Worm (Caenorhabditis elegans) whole organism, L1 larva: ENCODE results near the gene F21H7.2.

Source experiments
- C04F5.9 ChIP-seq: sonication (generic microtip); optimal IDR thresholded peaks from 2 replicates; lab custom pipeline; 2016; ENCODE audit warnings: missing genetic modification characterization, missing compliant biosample characterization
- C16A3.4 ChIP-seq: fragments of 150-350 bp; optimal IDR thresholded peaks from 2 replicates; lab custom pipeline; 2014; ENCODE audit warnings: missing biosample characterization, missing genetic modification characterization
- aly-2 ChIP-seq: fragments of 150-350 bp; optimal IDR thresholded peaks from 2 replicates; lab custom pipeline; 2014; ENCODE audit warnings: missing biosample characterization, missing genetic modification characterization
- blmp-1 ChIP-seq: fragments of 150-350 bp; optimal IDR thresholded peaks from 2 replicates; lab custom pipeline; 2014; ENCODE audit warnings: missing biosample characterization, missing genetic modification characterization
- ceh-63 ChIP-seq: fragments of 200-800 bp; sonication (Bioruptor generic); optimal IDR thresholded peaks from 2 replicates; lab custom pipeline; 2018; ENCODE audit warnings: mild to moderate bottlenecking, missing genetic modification characterization, missing compliant biosample characterization
- ceh-90 ChIP-seq: sonication (generic microtip); optimal IDR thresholded peaks from 2 replicates; lab custom pipeline; 2016; ENCODE audit warnings: missing genetic modification characterization, missing compliant biosample characterization
- efl-3 ChIP-seq: fragments of 200-800 bp; sonication (Bioruptor generic); optimal IDR thresholded peaks from 2 replicates; lab custom pipeline; 2018; ENCODE audit warnings: mild to moderate bottlenecking, missing genetic modification characterization, missing compliant biosample characterization
- elt-3 ChIP-seq, 6 experiments: fragments of 150-350 bp in 1 of 6; sonication (generic microtip); optimal IDR thresholded peaks; 2 replicates each; lab custom pipeline; 2017 to 2018; ENCODE audit warnings: missing biosample characterization in 6 of 6, missing genetic modification characterization in 6 of 6, inconsistent platforms in 1 of 6
- fkh-10 ChIP-seq: sonication (generic microtip); optimal IDR thresholded peaks from 2 replicates; lab custom pipeline; 2017; ENCODE audit warnings: missing biosample characterization, missing genetic modification reagents, missing genetic modification characterization
- fkh-4 ChIP-seq: sonication (generic microtip); optimal IDR thresholded peaks from 2 replicates; lab custom pipeline; 2016; ENCODE audit warnings: missing compliant biosample characterization, missing genetic modification characterization, borderline replicate concordance
- grh-1 ChIP-seq: fragments of 200-800 bp; sonication (Bioruptor generic); IDR thresholded peaks from 2 replicates; pipeline ENCODE4 v1.3.6; 2022; ENCODE audit warnings: missing genetic modification reagents, missing genetic modification characterization, missing compliant biosample characterization
- lin-13 ChIP-seq: fragments of 150-350 bp; optimal IDR thresholded peaks from 2 replicates; lab custom pipeline; 2014; ENCODE audit warnings: missing biosample characterization, missing genetic modification reagents, missing genetic modification characterization
- lin-14 ChIP-seq: fragments of 200-800 bp; sonication (Bioruptor generic); optimal IDR thresholded peaks from 2 replicates; lab custom pipeline; 2018; ENCODE audit warnings: mild to moderate bottlenecking, missing genetic modification characterization, moderate library complexity, missing compliant biosample characterization
- lin-35 ChIP-seq, 2 experiments: fragments of 150-350 bp; optimal IDR thresholded peaks; 2 replicates each; lab custom pipeline; 2014; ENCODE audit warnings: missing biosample characterization in 2 of 2, missing genetic modification characterization in 2 of 2, missing genetic modification reagents in 2 of 2
- lin-39 ChIP-seq: fragments of 150-350 bp; optimal IDR thresholded peaks from 2 replicates; lab custom pipeline; 2014; ENCODE audit warnings: missing biosample characterization, missing genetic modification reagents, missing genetic modification characterization
- lir-3 ChIP-seq: sonication (generic microtip); optimal IDR thresholded peaks from 2 replicates; lab custom pipeline; 2016; ENCODE audit warnings: mild to moderate bottlenecking, missing genetic modification characterization, moderate library complexity, missing compliant biosample characterization; ENCODE audit not compliant: poor library complexity
- lsy-2 ChIP-seq, 2 experiments: fragments of 150-350 bp; optimal IDR thresholded peaks; 2 replicates each; lab custom pipeline; 2014; ENCODE audit warnings: missing biosample characterization in 2 of 2, missing genetic modification characterization in 2 of 2
- mef-2 ChIP-seq: fragments of 150-350 bp; optimal IDR thresholded peaks from 2 replicates; lab custom pipeline; 2014; ENCODE audit warnings: missing biosample characterization, missing genetic modification characterization
- mep-1 ChIP-seq: fragments of 150-350 bp; optimal IDR thresholded peaks from 2 replicates; lab custom pipeline; 2014; ENCODE audit warnings: missing biosample characterization, missing genetic modification characterization
- nhr-12 ChIP-seq: sonication (generic microtip); optimal IDR thresholded peaks from 2 replicates; lab custom pipeline; 2017; ENCODE audit warnings: missing biosample characterization, missing genetic modification characterization
- nhr-19 ChIP-seq: fragments of 200-800 bp; sonication (Bioruptor generic); conservative IDR thresholded peaks from 2 replicates; pipeline ENCODE4 v1.3.6; 2022; ENCODE audit warnings: missing genetic modification characterization, missing compliant biosample characterization
- nhr-71 ChIP-seq: sonication (generic microtip); optimal IDR thresholded peaks from 2 replicates; lab custom pipeline; 2016; ENCODE audit warnings: mild to moderate bottlenecking, missing genetic modification characterization, moderate library complexity, missing compliant biosample characterization
- nhr-76 ChIP-seq: sonication (generic microtip); optimal IDR thresholded peaks from 2 replicates; lab custom pipeline; 2017; ENCODE audit warnings: missing biosample characterization, missing genetic modification characterization
- nhr-84 ChIP-seq: sonication (generic microtip); optimal IDR thresholded peaks from 2 replicates; lab custom pipeline; 2017; ENCODE audit warnings: missing biosample characterization, missing genetic modification characterization
- pag-3 ChIP-seq: sonication (generic microtip); optimal IDR thresholded peaks from 2 replicates; lab custom pipeline; 2017; ENCODE audit warnings: missing genetic modification characterization, mild to moderate bottlenecking, missing compliant biosample characterization, antibody characterized with exemption, borderline replicate concordance; ENCODE audit not compliant: insufficient read depth
- rnt-1 ChIP-seq: sonication (generic microtip); optimal IDR thresholded peaks from 2 replicates; lab custom pipeline; 2016; ENCODE audit warnings: mild to moderate bottlenecking, missing genetic modification characterization, moderate library complexity, missing compliant biosample characterization
- snpc-4 ChIP-seq: fragments of 150-350 bp; optimal IDR thresholded peaks from 2 replicates; lab custom pipeline; 2014; ENCODE audit warnings: missing biosample characterization, missing genetic modification characterization
- snu-23 ChIP-seq: sonication (generic microtip); optimal IDR thresholded peaks from 2 replicates; lab custom pipeline; 2016; ENCODE audit warnings: missing genetic modification characterization, missing compliant biosample characterization
- sup-37 ChIP-seq: fragments of 200-800 bp; sonication (Bioruptor generic); optimal IDR thresholded peaks from 2 replicates; lab custom pipeline; 2018; ENCODE audit warnings: mild to moderate bottlenecking, missing genetic modification characterization, missing compliant biosample characterization
- tbx-2 ChIP-seq: sonication (generic microtip); optimal IDR thresholded peaks from 2 replicates; lab custom pipeline; 2016; ENCODE audit warnings: missing genetic modification characterization, missing compliant biosample characterization
- tlp-1 ChIP-seq: fragments of 150-350 bp; optimal IDR thresholded peaks from 2 replicates; lab custom pipeline; 2014; ENCODE audit warnings: missing biosample characterization, missing genetic modification characterization
- unc-130 ChIP-seq: fragments of 150-350 bp; optimal IDR thresholded peaks from 2 replicates; lab custom pipeline; 2017; ENCODE audit warnings: missing biosample characterization, missing genetic modification characterization, inconsistent platforms
- unc-98 ChIP-seq: fragments of 200-800 bp; sonication (Bioruptor generic); IDR thresholded peaks from 2 replicates; pipeline ENCODE4 v1.3.6; 2022; ENCODE audit warnings: missing genetic modification characterization, missing compliant biosample characterization
- zag-1 ChIP-seq: fragments of 150-350 bp; optimal IDR thresholded peaks from 2 replicates; lab custom pipeline; 2014; ENCODE audit warnings: missing biosample characterization, missing genetic modification characterization
- zip-4 ChIP-seq: fragments of 200-800 bp; sonication (Bioruptor generic); optimal IDR thresholded peaks from 2 replicates; lab custom pipeline; 2018; ENCODE audit warnings: mild to moderate bottlenecking, missing genetic modification characterization, moderate library complexity, missing compliant biosample characterization
- ztf-4 ChIP-seq: fragments of 150-350 bp; optimal IDR thresholded peaks from 2 replicates; lab custom pipeline; 2014; ENCODE audit warnings: missing biosample characterization, missing genetic modification characterization

The F21H7.2 gene

DNA sequence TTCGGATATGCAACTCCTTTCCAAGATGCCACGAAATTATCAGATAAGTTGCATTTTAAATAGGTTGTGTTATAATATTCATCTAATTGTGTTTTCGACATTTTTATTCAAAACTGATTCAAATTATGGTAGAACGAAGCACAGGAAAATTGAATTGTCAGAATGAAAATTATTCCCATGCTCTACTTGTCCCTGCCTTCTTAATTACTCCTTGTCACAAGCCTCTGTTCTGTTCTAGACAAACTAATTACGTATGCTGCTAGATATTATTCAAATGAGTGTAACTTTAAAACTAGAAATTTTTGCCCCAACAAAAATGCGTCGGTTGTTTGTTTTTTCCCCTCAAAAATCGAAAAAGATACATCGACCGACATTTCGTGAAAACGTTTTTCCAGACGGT is 14.3 kb upstream of the F21H7.2 start, which contains the start of gene srh-104:
TSS of gene srh-104 (minus strand) at position 101 of the 400 bp plus-strand sequence.
- TF ChIP-seq nhr-12 (no peak), snpc-4 (tag; lab: Kevin White, UChicago) (no peak), mep-1 (no peak), rnt-1 (tag; lab: Kevin White, UChicago) (no peak), nhr-71 (tag; lab: Kevin White, UChicago) (no peak), mef-2 (tag; lab: Kevin White, UChicago) (no peak), efl-3 (GFP tag; lab: Kevin White, UChicago) (no peak), pag-3 (tag; lab: Kevin White, UChicago) (no peak), lir-3 (tag; lab: Kevin White, UChicago) (no peak), aly-2 (no peak), zag-1 (tag; lab: Kevin White, UChicago) (no peak), nhr-19 (GFP tag; lab: Robert Waterston, UW) (no peak), C16A3.4 (tag; lab: Kevin White, UChicago) (no peak)
- TF ChIP-seq, all 84 proteins: peak for 0

DNA sequence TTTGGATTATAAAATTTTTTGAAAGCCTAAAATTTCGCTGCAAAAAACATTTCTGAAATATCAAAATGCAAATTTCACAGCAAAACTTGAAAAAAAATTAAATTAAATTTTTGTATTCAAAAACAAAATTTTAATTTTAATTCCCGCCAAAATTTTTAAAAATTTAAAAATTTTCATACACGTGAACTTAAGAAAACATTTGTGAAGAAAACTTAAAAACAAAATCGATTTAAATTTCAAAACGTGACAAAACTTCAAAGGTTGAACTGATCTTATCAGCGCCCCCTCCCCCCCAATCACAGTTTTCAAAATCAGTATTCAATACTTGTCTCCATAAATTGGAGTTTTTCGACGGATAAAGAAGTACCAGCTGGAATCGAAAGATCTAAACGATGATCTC is 7.4 kb upstream of the F21H7.2 start, which contains the start of gene F21H7.5:
TSS of gene F21H7.5 (plus strand) at position 301 of the 400 bp plus-strand sequence.
- TF ChIP-seq nhr-84 (tag; lab: Kevin White, UChicago), result no peak
- no peak for TF ChIP-seq blmp-1 (tag; lab: Kevin White, UChicago)
- TF ChIP-seq zip-4 (GFP tag; lab: Kevin White, UChicago), result no peak

- no peak for TF ChIP-seq nhr-12
- TF ChIP-seq tbx-2 (tag; lab: Kevin White, UChicago), result no peak
- no peak for TF ChIP-seq snpc-4 (tag; lab: Kevin White, UChicago)
- no peak for TF ChIP-seq unc-98
- no peak for TF ChIP-seq lin-13 (GFP tag; lab: Kevin White, UChicago)
- TF ChIP-seq unc-130 (tag; lab: Kevin White, UChicago), result no peak
- no peak for TF ChIP-seq sup-37 (GFP tag; lab: Kevin White, UChicago)
- TF ChIP-seq lsy-2 (tag; optimal IDR thresholded peaks at IDR 0.05; lab: Kevin White, UChicago), result no peak
- TF ChIP-seq lin-39, result no peak
These were observed 5.9 kb upstream of the F21H7.2 start, which contains the start of gene srh-98 for ce11 chrV:16235647-16236046. TSS of gene srh-98 (minus strand) at chrV:16235747.

DNA sequence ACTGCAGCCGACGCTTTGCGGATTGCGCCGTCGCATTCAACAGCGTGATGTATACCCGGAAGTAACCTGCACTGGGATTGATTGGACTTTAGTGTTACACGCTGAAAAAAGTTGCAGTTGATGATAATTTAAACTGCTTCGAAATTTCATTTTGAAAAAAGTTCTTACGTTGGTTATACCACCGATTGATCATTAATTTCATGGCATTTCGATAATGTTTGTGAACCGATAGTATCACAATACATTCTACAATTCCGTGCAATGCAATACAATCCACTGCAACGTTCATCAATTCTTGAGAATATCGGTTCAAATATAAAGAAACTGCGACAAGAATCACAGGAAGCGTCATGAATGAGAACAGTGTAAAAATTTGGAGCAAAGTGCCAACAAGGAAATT is 5.3 kb upstream of the F21H7.2 start, which contains the start of gene F21H7.3:
TSS of gene F21H7.3 (minus strand) at position 101 of the 400 bp plus-strand sequence.
- TF ChIP-seq tlp-1 (tag; lab: Kevin White, UChicago), result no peak
- TF ChIP-seq grh-1, result no peak
- TF ChIP-seq ceh-90 (tag; lab: Kevin White, UChicago), result no peak
- TF ChIP-seq lin-35 (GFP tag; optimal IDR thresholded peaks at IDR 0.05; lab: Kevin White, UChicago), result no peak
- TF ChIP-seq ceh-63, result no peak
- no peak for TF ChIP-seq C04F5.9 (tag; lab: Kevin White, UChicago)
- no peak for TF ChIP-seq nhr-76
- TF ChIP-seq fkh-4 (tag; lab: Kevin White, UChicago), result no peak
- TF ChIP-seq elt-3 (tag; optimal IDR thresholded peaks at IDR 0.05; lab: Kevin White, UChicago), result no peak
- TF ChIP-seq snu-23 (GFP tag; lab: Kevin White, UChicago), result no peak
- TF ChIP-seq ztf-4 (tag; lab: Kevin White, UChicago), result no peak
- no peak for TF ChIP-seq fkh-10
- TF ChIP-seq tbx-2 (tag; lab: Kevin White, UChicago), result no peak
- TF ChIP-seq lin-13 (GFP tag; lab: Kevin White, UChicago), result no peak
- TF ChIP-seq lin-14 (GFP tag; lab: Kevin White, UChicago), result no peak
